Fruit fly (Drosophila melanogaster): ENCODE data around the gene CG9008.

dm6 chr2L:13773697-13774096 is 6.3 kb downstream of the CG9008 start, which contains the start of gene CG43376:
- TF ChIP-seq Snoo (tag; optimal IDR thresholded peaks at IDR 0.05) (no peak), CG9948 (tag; optimal IDR thresholded peaks at IDR 0.05) (no peak), CG8301 (tag; optimal IDR thresholded peaks at IDR 0.05) (no peak), CG15710 (tag; optimal IDR thresholded peaks at IDR 0.05) (no peak), CG14655 (GFP tag; optimal IDR thresholded peaks at IDR 0.05) (no peak), D1 (tag; optimal IDR thresholded peaks at IDR 0.05) (no peak), CG10348 (GFP tag; IDR thresholded peaks at IDR 0.05) (no peak), Pif1B (GFP tag; optimal IDR thresholded peaks at IDR 0.05) (no peak), fd96Ca (GFP tag; IDR thresholded peaks at IDR 0.05) (no peak)

Measured in whole organism, pupa.